Worm (Caenorhabditis elegans): ENCODE measurements around the gene hda-6.

DNA sequence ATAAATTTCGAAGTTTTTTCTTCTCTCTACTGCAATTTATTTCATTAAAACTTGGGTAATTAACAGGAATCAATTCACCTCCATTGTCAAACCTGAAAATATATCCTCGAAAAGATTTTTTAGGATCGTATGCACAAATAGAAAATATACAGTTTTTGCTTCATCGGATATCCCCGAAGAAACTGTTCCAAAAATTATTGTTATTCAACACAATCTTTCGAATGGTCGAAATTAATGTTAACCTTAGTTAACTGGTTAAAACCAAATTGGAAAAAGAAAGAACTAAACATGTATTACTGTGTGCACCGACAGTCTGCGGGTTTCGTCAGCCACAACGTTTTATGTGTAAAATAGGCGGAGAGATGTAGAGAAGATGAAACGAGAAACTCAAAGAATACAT lies 47.0 kb downstream of the hda-6 start:
- TF ChIP-seq alr-1 (tag; optimal IDR thresholded peaks at IDR 0.05; ENCODE audit: borderline replicate concordance) (no peak), ces-1 (GFP tag; optimal IDR thresholded peaks at IDR 0.05) (no peak), egl-27 (tag; optimal IDR thresholded peaks at IDR 0.05) (no peak), unc-62 (GFP tag; optimal IDR thresholded peaks at IDR 0.05) (no peak), C04F5.9 (tag; optimal IDR thresholded peaks at IDR 0.05) (no peak), zag-1 (tag; optimal IDR thresholded peaks at IDR 0.05) (no peak), nhr-84 (tag; optimal IDR thresholded peaks at IDR 0.05) (no peak)
